Worm (Caenorhabditis elegans) whole organism, L3 larva: ENCODE measurements around the gene Y50D4B.2.

ENCODE experiments used
- R02D3.7 ChIP-seq: fragments of 150-350 bp; optimal IDR thresholded peaks from 2 replicates; lab custom pipeline; 2014; ENCODE audit warnings: missing biosample characterization, missing genetic modification characterization
- aly-2 ChIP-seq: fragments of 150-350 bp; optimal IDR thresholded peaks from 2 replicates; lab custom pipeline; 2014; ENCODE audit warnings: missing biosample characterization, missing genetic modification characterization
- ama-1 ChIP-seq: fragments of 150-350 bp; optimal IDR thresholded peaks from 2 replicates; lab custom pipeline; 2018
- ceh-82 ChIP-seq: fragments of 150-350 bp; optimal IDR thresholded peaks from 2 replicates; lab custom pipeline; 2014; ENCODE audit warnings: missing biosample characterization, missing genetic modification characterization
- ceh-9 ChIP-seq: sonication (generic microtip); optimal IDR thresholded peaks from 2 replicates; lab custom pipeline; 2018; ENCODE audit warnings: missing biosample characterization, missing genetic modification characterization
- daf-12 ChIP-seq: fragments of 150-350 bp; optimal IDR thresholded peaks from 2 replicates; lab custom pipeline; 2014; ENCODE audit warnings: missing biosample characterization, missing genetic modification reagents, missing genetic modification characterization
- egl-27 ChIP-seq: sonication (generic microtip); optimal IDR thresholded peaks from 4 replicates; lab custom pipeline; 2017; ENCODE audit warnings: missing biosample characterization, missing genetic modification reagents, missing genetic modification characterization
- egl-5 ChIP-seq: fragments of 150-350 bp; optimal IDR thresholded peaks from 2 replicates; lab custom pipeline; 2017; ENCODE audit warnings: missing biosample characterization, missing genetic modification reagents, missing genetic modification characterization, inconsistent platforms
- elt-1 ChIP-seq: fragments of 150-350 bp; optimal IDR thresholded peaks from 2 replicates; lab custom pipeline; 2014; ENCODE audit warnings: missing biosample characterization, missing genetic modification characterization
- elt-2 ChIP-seq: sonication (generic microtip); optimal IDR thresholded peaks from 2 replicates; lab custom pipeline; 2016; ENCODE audit warnings: missing genetic modification reagents, mild to moderate bottlenecking, missing genetic modification characterization, missing compliant biosample characterization
- elt-3 ChIP-seq, 3 experiments: fragments of 150-350 bp in 1 of 3; sonication (generic microtip) in 2 of 3; optimal IDR thresholded peaks; 2 replicates in 2 of 3; 4 replicates in 1 of 3; lab custom pipeline; 2014 to 2017; ENCODE audit warnings: missing biosample characterization in 3 of 3, missing genetic modification characterization in 3 of 3
- fkh-10 ChIP-seq: sonication (generic microtip); optimal IDR thresholded peaks from 2 replicates; lab custom pipeline; 2017; ENCODE audit warnings: missing biosample characterization, missing genetic modification reagents, missing genetic modification characterization
- fos-1 ChIP-seq: fragments of 150-350 bp; optimal IDR thresholded peaks from 2 replicates; lab custom pipeline; 2014; ENCODE audit warnings: missing biosample characterization, missing genetic modification characterization
- hmg-11 ChIP-seq: sonication (generic microtip); optimal IDR thresholded peaks from 2 replicates; lab custom pipeline; 2016; ENCODE audit warnings: missing genetic modification characterization, missing compliant biosample characterization
- jun-1 ChIP-seq: fragments of 150-350 bp; optimal IDR thresholded peaks from 2 replicates; lab custom pipeline; 2014; ENCODE audit warnings: missing biosample characterization, missing genetic modification reagents, missing genetic modification characterization
- lsy-12 ChIP-seq: sonication (generic microtip); optimal IDR thresholded peaks from 2 replicates; lab custom pipeline; 2016; ENCODE audit warnings: mild to moderate bottlenecking, missing genetic modification characterization, missing compliant biosample characterization
- mdl-1 ChIP-seq: fragments of 150-350 bp; optimal IDR thresholded peaks from 2 replicates; lab custom pipeline; 2014; ENCODE audit warnings: missing biosample characterization, missing genetic modification characterization
- mml-1 ChIP-seq: fragments of 150-350 bp; sonication (generic microtip); optimal IDR thresholded peaks from 3 replicates; lab custom pipeline; 2014; ENCODE audit warnings: missing biosample characterization, missing genetic modification characterization
- nfya-1 ChIP-seq: sonication (generic microtip); optimal IDR thresholded peaks from 2 replicates; lab custom pipeline; 2017; ENCODE audit warnings: missing genetic modification characterization, mild to moderate bottlenecking, missing compliant biosample characterization, antibody characterized with exemption, moderate library complexity; ENCODE audit not compliant: insufficient read depth
- nhr-11 ChIP-seq: fragments of 150-350 bp; optimal IDR thresholded peaks from 2 replicates; lab custom pipeline; 2014; ENCODE audit warnings: missing biosample characterization, missing genetic modification characterization
- nhr-12 ChIP-seq: fragments of 150-350 bp; optimal IDR thresholded peaks from 2 replicates; lab custom pipeline; 2014; ENCODE audit warnings: missing biosample characterization, missing genetic modification characterization
- nhr-237 ChIP-seq: fragments of 150-350 bp; optimal IDR thresholded peaks from 2 replicates; lab custom pipeline; 2014; ENCODE audit warnings: missing biosample characterization, missing genetic modification characterization
- nhr-25 ChIP-seq: sonication (generic microtip); optimal IDR thresholded peaks from 2 replicates; lab custom pipeline; 2017; ENCODE audit warnings: missing biosample characterization, missing genetic modification characterization
- nhr-28 ChIP-seq: fragments of 150-350 bp; optimal IDR thresholded peaks from 2 replicates; lab custom pipeline; 2014; ENCODE audit warnings: missing biosample characterization, missing genetic modification characterization
- nhr-43 ChIP-seq: sonication (generic microtip); optimal IDR thresholded peaks from 2 replicates; lab custom pipeline; 2016; ENCODE audit warnings: mild to moderate bottlenecking, missing genetic modification characterization, missing compliant biosample characterization; ENCODE audit not compliant: poor library complexity, severe bottlenecking
- nhr-76 ChIP-seq: fragments of 150-350 bp; sonication (generic microtip); optimal IDR thresholded peaks from 5 replicates; lab custom pipeline; 2014; ENCODE audit warnings: missing biosample characterization, missing genetic modification characterization
- nhr-77 ChIP-seq: fragments of 150-350 bp; optimal IDR thresholded peaks from 2 replicates; lab custom pipeline; 2014; ENCODE audit warnings: missing biosample characterization, missing genetic modification characterization
- pha-4 ChIP-seq: fragments of 150-350 bp; optimal IDR thresholded peaks from 2 replicates; lab custom pipeline; 2014; ENCODE audit warnings: missing biosample characterization, missing genetic modification reagents, missing genetic modification characterization
- pqm-1 ChIP-seq: fragments of 150-350 bp; optimal IDR thresholded peaks from 2 replicates; lab custom pipeline; 2017; ENCODE audit warnings: missing biosample characterization, missing genetic modification characterization, inconsistent platforms
- unc-39 ChIP-seq: sonication (generic microtip); optimal IDR thresholded peaks from 4 replicates; lab custom pipeline; 2017; ENCODE audit warnings: missing biosample characterization, missing genetic modification characterization
- unc-62 ChIP-seq: fragments of 150-350 bp; sonication (generic microtip); optimal IDR thresholded peaks from 4 replicates; lab custom pipeline; 2014; ENCODE audit warnings: missing biosample characterization, missing genetic modification reagents, missing genetic modification characterization
- zag-1 ChIP-seq: fragments of 150-350 bp; optimal IDR thresholded peaks from 2 replicates; lab custom pipeline; 2014; ENCODE audit warnings: missing biosample characterization, missing genetic modification characterization
- ztf-11 ChIP-seq: fragments of 150-350 bp; optimal IDR thresholded peaks from 2 replicates; lab custom pipeline; 2014; ENCODE audit warnings: missing biosample characterization, missing genetic modification characterization

The Y50D4B.2 gene

DNA sequence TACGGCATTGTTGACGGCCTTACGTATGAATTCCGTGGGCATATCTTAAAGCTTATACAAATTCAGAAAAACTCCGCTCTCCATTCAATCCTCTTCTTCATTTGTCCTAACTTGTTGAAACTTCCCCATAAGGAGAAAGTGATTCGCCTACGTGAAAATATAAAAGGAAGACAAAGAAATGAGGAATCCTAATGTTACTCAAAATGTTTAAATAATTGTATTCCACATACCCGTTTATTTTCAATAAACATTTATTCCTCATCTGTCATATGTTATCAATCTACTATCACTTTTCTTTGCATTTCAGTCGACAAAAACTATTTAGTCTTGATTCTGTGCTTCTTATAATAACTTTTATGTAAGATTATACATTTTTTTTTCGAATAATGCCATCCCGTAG lies 12.4 kb upstream of the Y50D4B.2 start, which contains the start of gene clec-203:
clec-203 (plus strand) TSS at position 301 of the 400 bp plus-strand sequence.
- TF ChIP-seq fos-1 (tag; lab: Kevin White, UChicago) (no peak), R02D3.7 (tag; lab: Kevin White, UChicago) (no peak), mdl-1 (tag; lab: Kevin White, UChicago) (no peak), unc-39 (tag; lab: Kevin White, UChicago) (no peak), fkh-10 (GFP tag; lab: Kevin White, UChicago) (no peak), nhr-28 (tag; lab: Kevin White, UChicago) (no peak), egl-5 (tag; lab: Kevin White, UChicago) (no peak), jun-1 (tag; lab: Kevin White, UChicago) (no peak), egl-27 (tag; lab: Kevin White, UChicago) (no peak), hmg-11 (no peak), elt-2 (tag; lab: Kevin White, UChicago) (no peak), zag-1 (tag; lab: Kevin White, UChicago) (no peak), aly-2 (tag; lab: Kevin White, UChicago) (no peak), nhr-77 (tag; lab: Kevin White, UChicago) (no peak)

DNA sequence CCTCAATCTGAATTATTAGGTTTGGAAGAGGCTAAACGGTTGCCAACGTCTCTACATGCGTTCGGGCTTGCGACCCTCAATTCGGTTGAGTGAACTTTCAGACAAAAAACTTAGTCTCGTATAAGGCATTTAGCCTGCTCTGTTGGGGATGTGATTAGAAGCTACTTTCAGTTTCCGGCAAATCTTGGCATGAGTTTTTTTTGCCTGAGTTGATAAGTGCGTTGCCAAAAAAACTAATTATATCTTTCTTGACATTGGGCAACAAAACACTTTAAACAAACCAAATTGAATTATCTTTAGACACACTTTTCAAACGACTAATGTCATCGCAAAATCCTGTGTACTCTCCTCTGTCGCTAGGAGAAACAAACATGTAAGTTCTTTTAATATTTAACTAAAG lies 8.0 kb upstream of the Y50D4B.2 start, which contains the start of gene Y50D4B.4:
Y50D4B.4 (plus strand) TSS at position 301 of the 400 bp plus-strand sequence.
- no peak for TF ChIP-seq nhr-77 (tag; lab: Kevin White, UChicago)

DNA sequence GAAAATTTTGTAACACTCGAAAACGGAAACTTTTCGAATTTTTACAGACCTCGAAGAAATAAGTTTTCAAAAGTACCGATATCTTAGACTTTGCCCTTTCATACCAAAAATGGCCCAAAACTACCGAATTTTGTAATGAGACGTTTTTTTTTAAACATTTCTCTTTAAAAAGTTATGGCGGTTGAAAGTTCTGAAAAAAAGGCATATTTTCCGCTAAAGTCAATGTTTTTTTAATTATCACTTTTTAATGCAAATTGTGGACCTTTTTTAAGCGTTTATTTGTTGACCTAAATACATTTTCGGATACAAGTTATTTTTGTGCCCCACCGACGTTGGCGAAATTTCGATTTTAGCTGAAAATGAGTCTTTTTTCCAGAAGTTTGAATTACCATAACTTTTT lies 2.2 kb downstream of the Y50D4B.2 start:
- TF ChIP-seq ama-1 (lab: Kevin White, UChicago) (no peak), mdl-1 (tag; lab: Kevin White, UChicago) (no peak), lsy-12 (tag; lab: Kevin White, UChicago) (no peak), mml-1 (tag; lab: Kevin White, UChicago) (no peak), elt-3 (tag; optimal IDR thresholded peaks at IDR 0.05; lab: Kevin White, UChicago) (no peak)

DNA sequence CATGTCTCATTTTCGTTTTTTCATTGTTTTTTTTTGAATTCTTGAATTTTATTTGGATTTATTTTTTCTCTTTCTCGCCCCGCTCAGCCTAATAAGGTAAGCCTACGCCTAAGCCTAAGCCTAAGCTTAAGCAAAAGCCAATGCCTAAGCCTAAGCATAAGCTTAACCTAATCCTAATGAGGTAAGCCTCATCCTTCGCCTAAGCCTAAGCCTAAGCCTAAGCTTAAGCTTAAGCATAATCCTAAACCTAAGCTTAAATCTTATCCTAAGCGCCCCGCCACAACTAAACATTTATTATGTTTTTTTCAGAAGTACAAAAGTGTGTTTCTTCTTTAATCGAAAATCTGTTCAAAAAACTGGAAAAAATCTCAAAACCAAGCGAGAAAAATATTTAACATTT lies 11.8 kb downstream of the Y50D4B.2 start:
- no peak for TF ChIP-seq nhr-11 (tag; lab: Kevin White, UChicago)
- TF ChIP-seq nhr-12 (tag; lab: Kevin White, UChicago): no peak
- TF ChIP-seq ceh-82 (tag; lab: Kevin White, UChicago): no peak
- no peak for TF ChIP-seq nhr-77 (tag; lab: Kevin White, UChicago)
- TF ChIP-seq nhr-25: no peak
- TF ChIP-seq elt-1: no peak
- TF ChIP-seq ceh-9 (tag; lab: Kevin White, UChicago): no peak
- TF ChIP-seq unc-62 (GFP tag; lab: Kevin White, UChicago): no peak
- TF ChIP-seq elt-3 (tag; optimal IDR thresholded peaks at IDR 0.05; lab: Kevin White, UChicago): no peak
- TF ChIP-seq daf-12: no peak
- no peak for TF ChIP-seq nhr-237 (tag; lab: Kevin White, UChicago)
- no peak for TF ChIP-seq zag-1 (tag; lab: Kevin White, UChicago)
- no peak for TF ChIP-seq ztf-11 (tag; lab: Kevin White, UChicago)
- no peak for TF ChIP-seq elt-2 (tag; lab: Kevin White, UChicago)
- TF ChIP-seq aly-2 (tag; lab: Kevin White, UChicago): no peak
- TF ChIP-seq fos-1 (tag; lab: Kevin White, UChicago): no peak
- TF ChIP-seq nhr-76 (tag; lab: Kevin White, UChicago): no peak
- TF ChIP-seq nfya-1 (tag; lab: Kevin White, UChicago): no peak
- no peak for TF ChIP-seq R02D3.7 (tag; lab: Kevin White, UChicago)

DNA sequence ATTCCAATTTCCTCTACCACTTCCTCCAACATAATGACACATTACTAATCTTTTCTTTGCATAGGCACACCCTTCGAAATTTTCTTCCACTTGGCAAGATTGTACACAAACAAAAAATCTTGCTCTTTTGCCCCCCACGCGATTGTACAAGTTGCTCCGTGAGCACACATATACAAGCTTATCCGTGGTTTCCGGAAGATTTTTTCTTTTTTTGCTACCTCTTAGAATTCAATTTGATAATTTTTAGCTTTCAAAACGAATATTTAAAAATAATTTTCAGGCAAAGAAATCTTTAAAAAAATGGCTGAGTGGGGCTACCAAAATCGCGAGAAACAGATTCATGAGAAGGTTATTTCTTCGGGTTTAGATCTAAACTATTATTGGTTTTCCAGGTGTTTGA lies 12.3 kb downstream of the Y50D4B.2 start, which contains the start of gene Y50D4B.1:
Y50D4B.1 (plus strand) TSS at position 301 of the 400 bp plus-strand sequence.
- TF ChIP-seq elt-2 (tag; lab: Kevin White, UChicago): no peak

DNA sequence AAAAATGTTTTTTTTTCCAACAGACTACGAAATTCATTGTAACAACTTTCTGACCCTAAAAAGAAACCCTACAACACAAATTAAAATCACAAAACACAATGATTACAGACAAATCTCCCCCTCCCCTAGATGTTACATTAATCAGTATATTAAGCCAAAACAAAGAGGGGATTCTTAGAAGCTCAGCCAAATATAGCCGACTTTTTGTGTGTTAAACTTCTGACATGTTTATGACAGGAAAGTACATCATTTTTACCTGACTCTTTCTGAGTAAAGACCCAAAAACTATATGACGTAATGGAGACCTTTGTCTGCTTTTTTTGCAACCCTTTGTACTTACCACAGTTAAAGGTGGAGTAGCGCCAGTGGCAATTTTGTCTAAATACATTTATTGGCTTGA lies 19.7 kb downstream of the Y50D4B.2 start:
- TF ChIP-seq mml-1 (tag; lab: Kevin White, UChicago): no peak
- no peak for TF ChIP-seq nhr-43 (tag; lab: Kevin White, UChicago)
- no peak for TF ChIP-seq pha-4 (tag; lab: Kevin White, UChicago)
- TF ChIP-seq zag-1 (tag; lab: Kevin White, UChicago): no peak
- TF ChIP-seq pqm-1 (tag; lab: Kevin White, UChicago): no peak
- TF ChIP-seq aly-2 (tag; lab: Kevin White, UChicago): no peak
- no peak for TF ChIP-seq nhr-11 (tag; lab: Kevin White, UChicago)
- no peak for TF ChIP-seq nhr-12 (tag; lab: Kevin White, UChicago)
